Worm (Caenorhabditis elegans): ENCODE measurements around the gene F07G11.4.
"Not testable (repeated sequence)": the region's sequence is repeated elsewhere in the genome, so short reads cannot be mapped to it uniquely, and the experiment has no call there.

ce11 chrV:7304506-7304905 is 9.3 kb upstream of the F07G11.4 start, which contains the start of gene F07G11.2:
- TF ChIP-seq B0261.1 (tag; optimal IDR thresholded peaks at IDR 0.05); nhr-90 (tag; optimal IDR thresholded peaks at IDR 0.05); ztf-18 (tag; optimal IDR thresholded peaks at IDR 0.05); ztf-26 (tag; optimal IDR thresholded peaks at IDR 0.05); unc-130 (GFP tag; optimal IDR thresholded peaks at IDR 0.05); lsl-1 (GFP tag; optimal IDR thresholded peaks at IDR 0.05); lin-40 (tag; optimal IDR thresholded peaks at IDR 0.05); B0336.3 (GFP tag; IDR thresholded peaks at IDR 0.05); somi-1 (GFP tag; optimal IDR thresholded peaks at IDR 0.05): not testable (repeated sequence)
